Worm (Caenorhabditis elegans): ENCODE measurements around the gene wdr-54.

- TF ChIP-seq ama-1 (optimal IDR thresholded peaks at IDR 0.05) (no peak), lin-15B (tag; optimal IDR thresholded peaks at IDR 0.05) (no peak), ceh-20 (GFP tag; IDR thresholded peaks at IDR 0.05) (no peak), nhr-25 (tag; optimal IDR thresholded peaks at IDR 0.05; ENCODE audit: borderline replicate concordance, insufficient read depth) (no peak), nhr-76 (tag; optimal IDR thresholded peaks at IDR 0.05) (no peak), unc-130 (GFP tag; optimal IDR thresholded peaks at IDR 0.05) (no peak), ces-1 (GFP tag; optimal IDR thresholded peaks at IDR 0.05) (no peak), F49E8.2 (tag; optimal IDR thresholded peaks at IDR 0.05; ENCODE audit: borderline replicate concordance) (no peak)
Observed at ce11 chrX:825924-826323, 2.8 kb upstream of the wdr-54 start.
